Fruit fly (Drosophila melanogaster) whole organism, embryonic: Measurements from ENCODE around the gene CG13380.

ENCODE experiments used
- Abd-B ChIP-seq: fragments of 200-800 bp; sonication (Bioruptor generic); optimal IDR thresholded peaks from 2 replicates; lab custom pipeline; 2018; ENCODE audit warnings: missing biosample characterization, mild to moderate bottlenecking, missing genetic modification characterization, moderate library complexity
- Ada2b ChIP-seq: fragments of 200-800 bp; sonication (Bioruptor generic); IDR thresholded peaks from 2 replicates; pipeline ENCODE4 v1.3.6; 2022; ENCODE audit warnings: missing biosample characterization, missing genetic modification characterization
- Asciz ChIP-seq: fragments of 200-800 bp; sonication (Bioruptor generic); optimal IDR thresholded peaks from 2 replicates; lab custom pipeline; 2017; ENCODE audit warnings: missing biosample characterization, mild to moderate bottlenecking, missing genetic modification characterization, missing genetic modification reagents
- CG10543 ChIP-seq: fragments of 200-800 bp; sonication (Bioruptor generic); optimal IDR thresholded peaks from 3 replicates; lab custom pipeline; 2017; ENCODE audit warnings: missing biosample characterization, mild to moderate bottlenecking, missing genetic modification characterization, moderate library complexity
- CG12744 ChIP-seq: fragments of 200-800 bp; sonication (Bioruptor generic); optimal IDR thresholded peaks from 2 replicates; lab custom pipeline; 2016; ENCODE audit warnings: missing biosample characterization, missing genetic modification characterization
- CG1602 ChIP-seq: fragments of 200-800 bp; sonication (Bioruptor generic); optimal IDR thresholded peaks from 3 replicates; lab custom pipeline; 2016; ENCODE audit warnings: missing biosample characterization, missing genetic modification characterization
- CG16779 ChIP-seq: fragments of 200-800 bp; sonication (Bioruptor generic); IDR thresholded peaks from 2 replicates; pipeline ENCODE4 v1.3.6; 2022; ENCODE audit warnings: missing biosample characterization, missing genetic modification characterization
- CG17912 ChIP-seq: fragments of 200-800 bp; sonication (Bioruptor generic); optimal IDR thresholded peaks from 2 replicates; lab custom pipeline; 2018; ENCODE audit warnings: missing biosample characterization, mild to moderate bottlenecking, missing genetic modification characterization
- CG18262 ChIP-seq: fragments of 200-800 bp; optimal IDR thresholded peaks from 3 replicates; lab custom pipeline; 2019; ENCODE audit warnings: missing biosample characterization, mild to moderate bottlenecking, missing genetic modification characterization, moderate library complexity
- CG2120 ChIP-seq: fragments of 200-800 bp; sonication (Bioruptor generic); optimal IDR thresholded peaks from 3 replicates; lab custom pipeline; 2016; ENCODE audit warnings: missing biosample characterization, missing genetic modification characterization
- CG32532 ChIP-seq: fragments of 200-800 bp; sonication (Bioruptor generic); IDR thresholded peaks from 2 replicates; pipeline ENCODE4 v1.3.6; 2022; ENCODE audit warnings: missing biosample characterization, missing genetic modification characterization
- CG34224 ChIP-seq: fragments of 200-800 bp; sonication (Bioruptor generic); IDR thresholded peaks from 3 replicates; pipeline ENCODE4 v1.3.6; 2022; ENCODE audit warnings: missing biosample characterization, missing genetic modification characterization; ENCODE audit not compliant: partially characterized antibody
- CG4820 ChIP-seq: fragments of 200-800 bp; sonication (Bioruptor generic); optimal IDR thresholded peaks from 3 replicates; lab custom pipeline; 2016; ENCODE audit warnings: missing biosample characterization, missing genetic modification characterization
- CG8290 ChIP-seq, 3 experiments: fragments of 200-800 bp; sonication (Bioruptor generic); optimal IDR thresholded peaks; 2 replicates each; lab custom pipeline; 2016 to 2019; ENCODE audit warnings: missing biosample characterization in 3 of 3, missing genetic modification characterization in 3 of 3, mild to moderate bottlenecking in 2 of 3, moderate library complexity in 1 of 3
- Dfd ChIP-seq, 2 experiments: fragments of >200 bp; optimal IDR thresholded peaks; 2 replicates each; lab custom pipeline; 2017; ENCODE audit warnings: missing biosample characterization in 2 of 2, missing genetic modification characterization in 2 of 2
- Dll ChIP-seq: fragments of 200-800 bp; sonication (Bioruptor generic); IDR thresholded peaks from 4 replicates; pipeline ENCODE4 v1.3.6; 2022; ENCODE audit warnings: missing biosample characterization, missing genetic modification characterization; ENCODE audit not compliant: partially characterized antibody
- H2.0 ChIP-seq: fragments of 200-800 bp; sonication (Bioruptor generic); IDR thresholded peaks from 2 replicates; pipeline ENCODE4 v1.3.6; 2022; ENCODE audit warnings: missing biosample characterization, missing genetic modification characterization
- HLH4C ChIP-seq: fragments of 200-800 bp; sonication (Bioruptor generic); IDR thresholded peaks from 3 replicates; pipeline ENCODE4 v1.3.6; 2022; ENCODE audit warnings: missing biosample characterization, missing genetic modification characterization; ENCODE audit not compliant: partially characterized antibody
- NC2α ChIP-seq: fragments of 200-800 bp; sonication (Bioruptor generic); optimal IDR thresholded peaks from 2 replicates; lab custom pipeline; 2016; ENCODE audit warnings: missing biosample characterization, missing genetic modification characterization
- NC2β ChIP-seq: fragments of 200-800 bp; sonication (Bioruptor generic); optimal IDR thresholded peaks from 2 replicates; lab custom pipeline; 2016; ENCODE audit warnings: missing biosample characterization, missing genetic modification characterization
- Nf-YC ChIP-seq: fragments of 200-800 bp; optimal IDR thresholded peaks from 3 replicates; lab custom pipeline; 2019; ENCODE audit warnings: missing biosample characterization, mild to moderate bottlenecking, missing genetic modification characterization, moderate library complexity
- Oaz ChIP-seq: fragments of 200-800 bp; sonication (Bioruptor generic); IDR thresholded peaks from 2 replicates; pipeline ENCODE4 v1.3.6; 2022; ENCODE audit warnings: missing biosample characterization, missing genetic modification characterization
- Rfx ChIP-seq: fragments of 200-800 bp; sonication (Bioruptor generic); IDR thresholded peaks from 2 replicates; pipeline ENCODE4 v1.3.6; 2022; ENCODE audit warnings: missing biosample characterization, missing genetic modification characterization
- Sry-δ ChIP-seq: fragments of 200-800 bp; sonication (Bioruptor generic); optimal IDR thresholded peaks from 2 replicates; lab custom pipeline; 2016; ENCODE audit warnings: missing biosample characterization, missing genetic modification characterization
- Taf1 ChIP-seq: fragments of 200-800 bp; sonication (Bioruptor generic); IDR thresholded peaks from 2 replicates; pipeline ENCODE4 v1.3.6; 2022; ENCODE audit warnings: missing biosample characterization, missing genetic modification characterization
- YL-1 ChIP-seq: fragments of 200-800 bp; sonication (Bioruptor generic); optimal IDR thresholded peaks from 3 replicates; lab custom pipeline; 2017; ENCODE audit warnings: missing biosample characterization, mild to moderate bottlenecking, missing genetic modification characterization
- aop ChIP-seq: fragments of 200-800 bp; sonication (Bioruptor generic); IDR thresholded peaks from 2 replicates; pipeline ENCODE4 v1.3.6; 2022; ENCODE audit warnings: missing biosample characterization, missing genetic modification characterization
- ara ChIP-seq: fragments of 200-800 bp; sonication (Bioruptor generic); IDR thresholded peaks from 2 replicates; pipeline ENCODE4 v1.3.6; 2022; ENCODE audit warnings: missing biosample characterization, missing genetic modification characterization
- cas ChIP-seq: fragments of 200-800 bp; sonication (Bioruptor generic); IDR thresholded peaks from 2 replicates; pipeline ENCODE4 v1.3.6; 2022; ENCODE audit warnings: missing biosample characterization, missing genetic modification characterization
- cg ChIP-seq: fragments of 200-800 bp; sonication (Bioruptor generic); optimal IDR thresholded peaks from 3 replicates; lab custom pipeline; 2019; ENCODE audit warnings: missing biosample characterization, mild to moderate bottlenecking, missing genetic modification characterization, moderate library complexity
- chinmo ChIP-seq: fragments of 200-800 bp; sonication (Bioruptor generic); IDR thresholded peaks from 4 replicates; pipeline ENCODE4 v1.3.6; 2022; ENCODE audit warnings: missing biosample characterization, missing genetic modification characterization; ENCODE audit not compliant: partially characterized antibody
- danr ChIP-seq: fragments of 200-800 bp; sonication (Bioruptor generic); IDR thresholded peaks from 2 replicates; pipeline ENCODE4 v1.3.6; 2022; ENCODE audit warnings: missing biosample characterization, missing genetic modification characterization
- disco-r ChIP-seq: fragments of 200-800 bp; sonication (Bioruptor generic); optimal IDR thresholded peaks from 2 replicates; lab custom pipeline; 2016; ENCODE audit warnings: missing biosample characterization, missing genetic modification characterization
- dmrt99B ChIP-seq: fragments of 200-800 bp; sonication (Bioruptor generic); optimal IDR thresholded peaks from 2 replicates; lab custom pipeline; 2018; ENCODE audit warnings: missing biosample characterization, mild to moderate bottlenecking, missing genetic modification characterization, moderate library complexity
- dysf ChIP-seq: fragments of 200-800 bp; sonication (Bioruptor generic); IDR thresholded peaks from 3 replicates; pipeline ENCODE4 v1.3.6; 2022; ENCODE audit warnings: missing biosample characterization, missing genetic modification characterization
- fu2 ChIP-seq: fragments of 200-800 bp; sonication (Bioruptor generic); optimal IDR thresholded peaks from 2 replicates; lab custom pipeline; 2016; ENCODE audit warnings: missing biosample characterization, missing genetic modification characterization
- gt ChIP-seq: fragments of 200-800 bp; sonication (Bioruptor generic); IDR thresholded peaks from 2 replicates; pipeline ENCODE4 v1.3.6; 2022; ENCODE audit warnings: missing biosample characterization, missing genetic modification characterization
- ham ChIP-seq: fragments of 200-800 bp; sonication (Bioruptor generic); IDR thresholded peaks from 2 replicates; pipeline ENCODE4 v1.3.6; 2022; ENCODE audit warnings: missing biosample characterization, missing genetic modification characterization
- kni ChIP-seq: fragments of 200-800 bp; sonication (Bioruptor generic); optimal IDR thresholded peaks from 3 replicates; lab custom pipeline; 2017; ENCODE audit warnings: mild to moderate bottlenecking, missing biosample characterization, missing genetic modification reagents, missing genetic modification characterization
- mam ChIP-seq: fragments of 200-800 bp; sonication (Bioruptor generic); optimal IDR thresholded peaks from 3 replicates; lab custom pipeline; 2016; ENCODE audit warnings: missing biosample characterization, missing genetic modification characterization
- nom ChIP-seq: fragments of 200-800 bp; sonication (Bioruptor generic); optimal IDR thresholded peaks from 2 replicates; lab custom pipeline; 2017; ENCODE audit warnings: missing biosample characterization, missing genetic modification characterization, mild to moderate bottlenecking, moderate library complexity, missing genetic modification reagents
- psq ChIP-seq: fragments of 200-800 bp; sonication (Bioruptor generic); optimal IDR thresholded peaks from 2 replicates; lab custom pipeline; 2017; ENCODE audit warnings: missing biosample characterization, missing genetic modification characterization
- ranshi ChIP-seq: fragments of 200-800 bp; sonication (Bioruptor generic); IDR thresholded peaks from 2 replicates; pipeline ENCODE4 v1.3.6; 2022; ENCODE audit warnings: missing biosample characterization, missing genetic modification characterization
- salm ChIP-seq: fragments of 200-800 bp; sonication (Bioruptor generic); optimal IDR thresholded peaks from 2 replicates; lab custom pipeline; 2018; ENCODE audit warnings: missing biosample characterization, mild to moderate bottlenecking, missing genetic modification characterization
- sd ChIP-seq: fragments of 200-800 bp; sonication (Bioruptor generic); optimal IDR thresholded peaks from 3 replicates; lab custom pipeline; 2018; ENCODE audit warnings: missing biosample characterization, mild to moderate bottlenecking, missing genetic modification characterization, moderate library complexity
- shn ChIP-seq: fragments of 200-800 bp; sonication (Bioruptor generic); optimal IDR thresholded peaks from 3 replicates; lab custom pipeline; 2016; ENCODE audit warnings: missing biosample characterization, missing genetic modification characterization
- slou ChIP-seq: fragments of 200-800 bp; sonication (Bioruptor generic); optimal IDR thresholded peaks from 3 replicates; lab custom pipeline; 2016; ENCODE audit warnings: missing biosample characterization, missing genetic modification characterization
- sqz ChIP-seq: fragments of 200-800 bp; sonication (Bioruptor generic); optimal IDR thresholded peaks from 3 replicates; lab custom pipeline; 2018; ENCODE audit warnings: missing biosample characterization, mild to moderate bottlenecking, missing genetic modification characterization
- zfh2 ChIP-seq: fragments of 200-800 bp; sonication (Bioruptor generic); optimal IDR thresholded peaks from 2 replicates; lab custom pipeline; 2016; ENCODE audit warnings: missing biosample characterization, missing genetic modification characterization

Gene CG13380

DNA sequence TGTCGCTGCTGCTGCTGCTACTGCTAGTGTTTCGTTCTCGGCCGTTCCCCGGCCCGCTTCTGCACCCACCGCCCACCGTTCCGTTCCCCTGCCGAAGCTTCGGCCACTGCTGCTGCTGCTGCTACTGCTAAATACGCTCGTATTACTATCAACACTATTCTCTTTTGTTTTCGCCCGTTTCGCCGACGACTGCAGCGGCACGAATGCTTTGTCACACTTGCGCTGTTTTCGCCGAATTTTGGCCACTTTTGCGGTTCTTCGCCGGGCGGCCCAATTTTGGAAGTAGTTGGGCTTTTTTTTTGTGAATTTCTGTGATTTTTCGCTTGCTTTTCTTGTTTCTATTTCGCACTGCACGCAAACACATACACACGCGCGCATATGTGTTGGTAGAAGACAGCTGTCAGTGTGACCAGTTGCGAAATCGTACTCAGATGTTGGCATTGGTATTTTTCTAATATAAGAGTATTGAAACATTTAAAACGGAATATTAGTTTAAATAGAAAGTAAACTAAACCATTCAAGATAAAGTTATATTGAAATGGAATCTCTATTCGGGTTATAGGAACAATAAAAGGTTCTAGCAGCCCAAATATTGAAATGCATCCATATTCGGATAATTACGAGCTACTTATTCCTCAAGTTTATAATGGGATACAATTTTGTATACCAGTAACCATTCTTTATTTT is 4.1 kb upstream of the CG13380 start, which contains the start of gene not (continued):
- no peak for TF ChIP-seq CG8290 (GFP tag; optimal IDR thresholded peaks at IDR 0.05; lab: Kevin White, UChicago)
- TF ChIP-seq CG8290 (tag; optimal IDR thresholded peaks at IDR 0.05; lab: Kevin White, UChicago): no peak
- no peak for TF ChIP-seq salm (tag; lab: Kevin White, UChicago)
- no peak for TF ChIP-seq CG32532
- no peak for TF ChIP-seq aop (GFP tag; lab: Robert Waterston, UW)
- TF ChIP-seq CG2120 (GFP tag; lab: Kevin White, UChicago): no peak
- TF ChIP-seq ara: no peak
- no peak for TF ChIP-seq nom (GFP tag; lab: Kevin White, UChicago)
- no peak for TF ChIP-seq Taf1 (GFP tag; lab: Robert Waterston, UW)
- no peak for TF ChIP-seq CG4820
- TF ChIP-seq NC2β (GFP tag; lab: Kevin White, UChicago): no peak
- no peak for TF ChIP-seq Asciz (GFP tag; lab: Kevin White, UChicago)
- no peak for TF ChIP-seq cas (GFP tag; lab: Robert Waterston, UW)
- 0 out of 4 replicates have a peak, but pooled peaks have one; percentile 52 for TF ChIP-seq chinmo (GFP tag; lab: Robert Waterston, UW)
- TF ChIP-seq Ada2b (GFP tag; lab: Robert Waterston, UW): no peak
- TF ChIP-seq CG34224 (GFP tag; lab: Robert Waterston, UW): no peak
- no peak for TF ChIP-seq CG10543 (GFP tag; lab: Kevin White, UChicago)
- no peak for TF ChIP-seq slou (GFP tag; lab: Kevin White, UChicago)
- peak; percentile 91 for TF ChIP-seq cg
- no peak for TF ChIP-seq CG18262 (tag; lab: Kevin White, UChicago)
- TF ChIP-seq NC2α (GFP tag; lab: Kevin White, UChicago): no peak
- no peak for TF ChIP-seq ham (GFP tag; lab: Robert Waterston, UW)
- TF ChIP-seq Abd-B (GFP tag; lab: Kevin White, UChicago): no peak
- peak; percentile 33 for TF ChIP-seq YL-1
- TF ChIP-seq sqz (GFP tag; lab: Kevin White, UChicago): peak; percentile 11
- TF ChIP-seq ranshi (GFP tag; lab: Robert Waterston, UW): no peak; the same call in 1 of the 2 replicates
- no peak for TF ChIP-seq sd (tag; lab: Kevin White, UChicago)
- no peak for TF ChIP-seq Rfx (GFP tag; lab: Robert Waterston, UW)
- TF ChIP-seq Sry-δ (GFP tag; lab: Kevin White, UChicago): no peak
- no peak for TF ChIP-seq psq (GFP tag; lab: Kevin White, UChicago)
- TF ChIP-seq gt (GFP tag; lab: Robert Waterston, UW): no peak
- TF ChIP-seq CG12744 (GFP tag; lab: Kevin White, UChicago): no peak
- TF ChIP-seq CG17912: no peak

DNA sequence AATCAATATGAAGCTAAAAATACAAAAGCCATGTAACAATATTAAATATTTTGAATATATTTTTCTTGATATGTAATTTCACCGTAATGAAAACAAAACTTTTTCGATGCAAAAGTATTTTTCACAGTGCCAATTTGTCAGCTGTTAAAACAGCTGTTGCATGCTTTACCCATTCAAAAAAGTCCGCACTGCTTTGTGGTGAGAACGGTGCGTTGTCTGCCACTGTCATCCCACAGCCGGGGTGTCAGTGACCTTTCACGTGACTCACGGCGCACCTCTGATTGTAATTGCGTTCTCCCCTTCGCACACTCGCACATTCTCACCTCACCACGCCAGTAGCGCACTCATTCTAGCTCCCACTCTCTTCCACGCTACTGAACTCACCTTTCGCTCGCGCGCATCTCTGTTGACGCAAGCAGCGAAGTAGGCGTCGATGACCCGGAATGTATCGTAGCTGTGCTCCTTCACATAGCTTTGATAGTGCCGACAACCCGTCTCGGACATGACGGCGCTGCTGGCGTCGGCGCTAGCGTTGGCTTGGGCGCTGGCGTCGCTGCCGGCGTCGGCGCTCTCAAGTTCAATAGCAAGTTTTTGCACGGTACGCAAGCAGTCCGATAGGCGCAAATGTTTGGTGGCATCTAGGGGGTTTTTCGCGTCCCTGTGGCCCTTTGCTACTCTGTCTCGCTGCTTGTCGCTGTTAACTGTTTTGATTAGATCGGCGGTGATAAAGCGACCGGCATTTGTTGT is 3.4 kb upstream of the CG13380 start:
- TF ChIP-seq CG1602 (GFP tag; lab: Kevin White, UChicago) (no peak), H2.0 (GFP tag; lab: Robert Waterston, UW) (peak; percentile 43; the same call in 1 of the 2 replicates), Dll (GFP tag; lab: Robert Waterston, UW) (peak; percentile 82), dmrt99B (tag; lab: Kevin White, UChicago) (peak; percentile 26), shn (GFP tag; lab: Kevin White, UChicago) (peak; percentile 63), zfh2 (GFP tag; lab: Kevin White, UChicago) (peak; percentile 74), kni (peak; percentile 91), CG16779 (0 out of 2 replicates have a peak, but pooled peaks have one; percentile 38), Dfd (GFP tag; optimal IDR thresholded peaks at IDR 0.05; lab: Kevin White, UChicago) (no peak), HLH4C (peak; percentile 57; the same call in 2 of the 3 replicates), fu2 (GFP tag; lab: Kevin White, UChicago) (peak; percentile 21), mam (peak; percentile 80), danr (no peak), disco-r (GFP tag; lab: Kevin White, UChicago) (peak; percentile 44), Nf-YC (tag; lab: Kevin White, UChicago) (no peak), dysf (GFP tag; lab: Robert Waterston, UW) (peak; percentile 53; the same call in 1 of the 3 replicates), Oaz (no peak)
